Worm (Caenorhabditis elegans) whole organism, mixed stage, embryonic: ENCODE measurements around the gene EEED8.2.

Experiments
- M03D4.4 ChIP-seq: sonication (generic microtip); optimal IDR thresholded peaks from 2 replicates; lab custom pipeline; 2017; ENCODE audit warnings: mild to moderate bottlenecking, missing genetic modification characterization, missing compliant biosample characterization
- bed-3 ChIP-seq: fragments of 200-800 bp; sonication (Bioruptor generic); optimal IDR thresholded peaks from 3 replicates; lab custom pipeline; 2018; ENCODE audit warnings: mild to moderate bottlenecking, missing genetic modification characterization, moderate library complexity, missing compliant biosample characterization
- blmp-1 ChIP-seq: fragments of 150-350 bp; optimal IDR thresholded peaks from 2 replicates; lab custom pipeline; 2014; ENCODE audit warnings: missing biosample characterization, missing genetic modification characterization
- ceh-83 ChIP-seq: fragments of 200-800 bp; sonication (Bioruptor generic); optimal IDR thresholded peaks from 2 replicates; lab custom pipeline; 2018; ENCODE audit warnings: mild to moderate bottlenecking, missing genetic modification characterization, missing compliant biosample characterization
- nhr-2 ChIP-seq: fragments of 150-350 bp; optimal IDR thresholded peaks from 2 replicates; lab custom pipeline; 2014; ENCODE audit warnings: missing biosample characterization, missing genetic modification characterization
- nhr-28 ChIP-seq: fragments of 150-350 bp; optimal IDR thresholded peaks from 2 replicates; lab custom pipeline; 2014; ENCODE audit warnings: missing biosample characterization, missing genetic modification characterization
- nhr-76 ChIP-seq: sonication (generic microtip); optimal IDR thresholded peaks from 2 replicates; lab custom pipeline; 2017; ENCODE audit warnings: missing biosample characterization, missing genetic modification characterization
- snpc-4 ChIP-seq: fragments of 150-350 bp; optimal IDR thresholded peaks from 2 replicates; lab custom pipeline; 2014; ENCODE audit warnings: missing biosample characterization, missing genetic modification characterization
- sptf-1 ChIP-seq: sonication (generic microtip); optimal IDR thresholded peaks from 2 replicates; lab custom pipeline; 2017; ENCODE audit warnings: mild to moderate bottlenecking, missing genetic modification characterization, moderate library complexity, missing compliant biosample characterization
- tbx-8 ChIP-seq: fragments of 200-800 bp; sonication (Bioruptor generic); optimal IDR thresholded peaks from 2 replicates; lab custom pipeline; 2018; ENCODE audit warnings: mild to moderate bottlenecking, missing genetic modification characterization, moderate library complexity, missing compliant biosample characterization
- unc-39 ChIP-seq: fragments of 150-350 bp; optimal IDR thresholded peaks from 2 replicates; lab custom pipeline; 2014; ENCODE audit warnings: missing biosample characterization, missing genetic modification characterization
- unc-62 ChIP-seq: fragments of 150-350 bp; optimal IDR thresholded peaks from 2 replicates; lab custom pipeline; 2014; ENCODE audit warnings: missing biosample characterization, missing genetic modification reagents, missing genetic modification characterization
- ztf-11 ChIP-seq: fragments of 150-350 bp; optimal IDR thresholded peaks from 2 replicates; lab custom pipeline; 2014; ENCODE audit warnings: missing biosample characterization, missing genetic modification characterization

- TF ChIP-seq blmp-1 (tag; lab: Kevin White, UChicago) (no peak), ztf-11 (tag; lab: Kevin White, UChicago) (no peak), sptf-1 (tag; lab: Kevin White, UChicago) (no peak), unc-39 (tag; lab: Kevin White, UChicago) (no peak), nhr-28 (tag; lab: Kevin White, UChicago) (no peak), nhr-76 (no peak), tbx-8 (no peak), unc-62 (no peak), M03D4.4 (tag; lab: Kevin White, UChicago) (no peak), snpc-4 (tag; lab: Kevin White, UChicago) (no peak), bed-3 (GFP tag; lab: Kevin White, UChicago) (no peak), nhr-2 (no peak), ceh-83 (no peak)
Observed at ce11 chrII:5455650-5456355, 39.3 kb downstream of the EEED8.2 start, which contains the start of gene daz-1.
